Worm (Caenorhabditis elegans) whole organism, L4 larva: ENCODE measurements around the gene F37A4.4.

ENCODE experiments used
- F49E8.2 ChIP-seq: sonication (generic microtip); optimal IDR thresholded peaks from 2 replicates; lab custom pipeline; 2016; ENCODE audit warnings: missing compliant biosample characterization, mild to moderate bottlenecking, missing genetic modification characterization, borderline replicate concordance
- aha-1 ChIP-seq: fragments of 150-350 bp; peaks from one replicate; lab custom pipeline; 2014; ENCODE audit warnings: missing biosample characterization, missing genetic modification characterization
- attf-4 ChIP-seq: sonication (generic microtip); optimal IDR thresholded peaks from 3 replicates; lab custom pipeline; 2017; ENCODE audit warnings: missing biosample characterization, missing genetic modification characterization
- ceh-32 ChIP-seq: sonication (generic microtip); optimal IDR thresholded peaks from 2 replicates; lab custom pipeline; 2016; ENCODE audit warnings: mild to moderate bottlenecking, missing genetic modification characterization, missing compliant biosample characterization; ENCODE audit not compliant: poor library complexity
- ces-1 ChIP-seq: fragments of 150-350 bp; sonication (generic microtip); optimal IDR thresholded peaks from 4 replicates; lab custom pipeline; 2014; ENCODE audit warnings: missing biosample characterization, missing genetic modification reagents, missing genetic modification characterization
- ctbp-1 ChIP-seq: fragments of 200-800 bp; sonication (Bioruptor generic); IDR thresholded peaks from 2 replicates; pipeline ENCODE4 v1.3.6; 2022; ENCODE audit warnings: missing genetic modification reagents, missing genetic modification characterization, missing compliant biosample characterization
- daf-12 ChIP-seq: fragments of 150-350 bp; optimal IDR thresholded peaks from 2 replicates; lab custom pipeline; 2014; ENCODE audit warnings: missing biosample characterization, missing genetic modification reagents, missing genetic modification characterization
- daf-16 ChIP-seq, 3 experiments: sonication (generic microtip); optimal IDR thresholded peaks; 2 replicates each; lab custom pipeline; 2016 to 2017; ENCODE audit warnings: missing genetic modification characterization in 3 of 3, missing genetic modification reagents in 3 of 3, mild to moderate bottlenecking in 2 of 3, missing compliant biosample characterization in 2 of 3, missing biosample characterization in 1 of 3, moderate library complexity in 1 of 3
- daf-19 ChIP-seq: fragments of 200-800 bp; sonication (Bioruptor generic); conservative IDR thresholded peaks from 2 replicates; pipeline ENCODE4 v1.3.6; 2022; ENCODE audit warnings: missing genetic modification characterization, missing compliant biosample characterization
- daf-8 ChIP-seq: fragments of 200-800 bp; sonication (Bioruptor generic); IDR thresholded peaks from 2 replicates; pipeline ENCODE4 v1.3.6; 2022; ENCODE audit warnings: missing genetic modification characterization, missing compliant biosample characterization
- dmd-6 ChIP-seq: fragments of 200-800 bp; sonication (Bioruptor generic); IDR thresholded peaks from 2 replicates; pipeline ENCODE4 v1.3.6; 2022; ENCODE audit warnings: missing genetic modification reagents, missing genetic modification characterization, missing compliant biosample characterization
- dmd-9 ChIP-seq: fragments of 200-800 bp; sonication (Bioruptor generic); IDR thresholded peaks from 2 replicates; pipeline ENCODE4 v1.3.6; 2022; ENCODE audit warnings: missing genetic modification reagents, missing genetic modification characterization, missing compliant biosample characterization
- dpl-1 ChIP-seq: fragments of 150-350 bp; optimal IDR thresholded peaks from 2 replicates; lab custom pipeline; 2014; ENCODE audit warnings: missing biosample characterization, missing genetic modification reagents, missing genetic modification characterization
- egl-43 ChIP-seq: fragments of 200-800 bp; sonication (Bioruptor generic); IDR thresholded peaks from 2 replicates; pipeline ENCODE4 v1.3.6; 2022; ENCODE audit warnings: missing genetic modification reagents, missing genetic modification characterization, missing compliant biosample characterization
- fkh-10 ChIP-seq: fragments of 150-350 bp; optimal IDR thresholded peaks from 2 replicates; lab custom pipeline; 2014; ENCODE audit warnings: missing biosample characterization, missing genetic modification reagents, missing genetic modification characterization
- hif-1 ChIP-seq, 2 experiments: sonication (generic microtip); optimal IDR thresholded peaks; 2 replicates each; lab custom pipeline; 2016 to 2017; ENCODE audit warnings: missing compliant biosample characterization in 2 of 2, missing genetic modification characterization in 2 of 2, missing genetic modification reagents in 2 of 2, missing genotype in 2 of 2, mild to moderate bottlenecking in 1 of 2
- hlh-11 ChIP-seq: fragments of 200-800 bp; sonication (Bioruptor generic); optimal IDR thresholded peaks from 2 replicates; lab custom pipeline; 2018; ENCODE audit warnings: mild to moderate bottlenecking, missing genetic modification characterization, missing compliant biosample characterization
- hlh-30 ChIP-seq: sonication (generic microtip); optimal IDR thresholded peaks from 2 replicates; lab custom pipeline; 2017; ENCODE audit warnings: antibody characterized with exemption, mild to moderate bottlenecking, missing genetic modification characterization, missing compliant biosample characterization; ENCODE audit not compliant: insufficient read depth
- hmg-1.1 ChIP-seq: fragments of 200-800 bp; sonication (Bioruptor generic); IDR thresholded peaks from 2 replicates; pipeline ENCODE4 v1.3.6; 2022; ENCODE audit warnings: missing genetic modification reagents, missing genetic modification characterization, missing compliant biosample characterization
- lin-1 ChIP-seq: fragments of 200-800 bp; sonication (Bioruptor generic); IDR thresholded peaks from 2 replicates; pipeline ENCODE4 v1.3.6; 2022; ENCODE audit warnings: missing genetic modification reagents, missing genetic modification characterization, missing compliant biosample characterization
- lin-15B ChIP-seq: fragments of 150-350 bp; sonication (generic microtip); optimal IDR thresholded peaks from 3 replicates; lab custom pipeline; 2014; ENCODE audit warnings: missing biosample characterization, missing genetic modification characterization
- lsy-2 ChIP-seq, 2 experiments: fragments of 150-350 bp in 1 of 2; sonication (generic microtip) in 1 of 2; optimal IDR thresholded peaks; 2 replicates each; lab custom pipeline; 2014 to 2017; ENCODE audit warnings: missing biosample characterization in 2 of 2, missing genetic modification characterization in 2 of 2
- madf-5 ChIP-seq, 2 experiments: fragments of 200-800 bp; sonication (Bioruptor generic); IDR thresholded peaks; 2 replicates each; pipeline ENCODE4 v1.3.6; 2022; ENCODE audit warnings: missing compliant biosample characterization in 2 of 2, missing genetic modification characterization in 2 of 2
- mdl-1 ChIP-seq, 2 experiments: fragments of 150-350 bp in 1 of 2; sonication (generic microtip) in 1 of 2; optimal IDR thresholded peaks; 2 replicates each; lab custom pipeline; 2014 to 2017; ENCODE audit warnings: missing biosample characterization in 2 of 2, missing genetic modification characterization in 2 of 2
- mxl-3 ChIP-seq: fragments of 200-800 bp; sonication (Bioruptor generic); optimal IDR thresholded peaks from 2 replicates; lab custom pipeline; 2018; ENCODE audit warnings: mild to moderate bottlenecking, missing genetic modification characterization, missing compliant biosample characterization
- nhr-102 ChIP-seq: sonication (generic microtip); optimal IDR thresholded peaks from 2 replicates; lab custom pipeline; 2016; ENCODE audit warnings: mild to moderate bottlenecking, missing genetic modification characterization, moderate library complexity, missing compliant biosample characterization
- nhr-111 ChIP-seq: fragments of 200-800 bp; sonication (Bioruptor generic); optimal IDR thresholded peaks from 2 replicates; lab custom pipeline; 2018; ENCODE audit warnings: mild to moderate bottlenecking, missing genetic modification characterization, missing compliant biosample characterization
- nhr-25 ChIP-seq: sonication (generic microtip); optimal IDR thresholded peaks from 2 replicates; lab custom pipeline; 2017; ENCODE audit warnings: missing genetic modification characterization, mild to moderate bottlenecking, missing compliant biosample characterization, antibody characterized with exemption, moderate library complexity, borderline replicate concordance; ENCODE audit not compliant: insufficient read depth
- nhr-28 ChIP-seq: fragments of 150-350 bp; optimal IDR thresholded peaks from 2 replicates; lab custom pipeline; 2014; ENCODE audit warnings: missing biosample characterization, missing genetic modification characterization
- nhr-77 ChIP-seq: fragments of 150-350 bp; optimal IDR thresholded peaks from 2 replicates; lab custom pipeline; 2014; ENCODE audit warnings: missing biosample characterization, missing genetic modification characterization
- pha-4 ChIP-seq, 2 experiments: fragments of 150-350 bp in 1 of 2; fragments of 200-800 bp in 1 of 2; sonication (Bioruptor generic) in 1 of 2; IDR thresholded peaks in 1 of 2; optimal IDR thresholded peaks in 1 of 2; 2 replicates each; pipeline versions ENCODE4 v1.3.6 to Lab custom; 2014 to 2022; ENCODE audit warnings: missing genetic modification characterization in 2 of 2, missing genetic modification reagents in 2 of 2, missing biosample characterization in 1 of 2, missing compliant biosample characterization in 1 of 2
- php-3 ChIP-seq: fragments of 200-800 bp; sonication (Bioruptor generic); IDR thresholded peaks from 2 replicates; pipeline ENCODE4 v1.3.6; 2022; ENCODE audit warnings: missing genetic modification reagents, missing genetic modification characterization, missing compliant biosample characterization
- pqm-1 ChIP-seq: sonication (generic microtip); optimal IDR thresholded peaks from 2 replicates; lab custom pipeline; 2017; ENCODE audit warnings: missing biosample characterization, missing genetic modification characterization
- rbr-2 ChIP-seq: sonication (generic microtip); optimal IDR thresholded peaks from 2 replicates; lab custom pipeline; 2016; ENCODE audit warnings: missing genotype, missing genetic modification characterization, missing compliant biosample characterization
- saeg-2 ChIP-seq: fragments of 200-800 bp; sonication (Bioruptor generic); IDR thresholded peaks from 2 replicates; pipeline ENCODE4 v1.3.6; 2022; ENCODE audit warnings: missing genetic modification reagents, missing genetic modification characterization, missing compliant biosample characterization
- set-16 ChIP-seq: fragments of 200-800 bp; sonication (Bioruptor generic); IDR thresholded peaks from 2 replicates; pipeline ENCODE4 v1.3.6; 2022; ENCODE audit warnings: missing genetic modification reagents, missing genetic modification characterization, missing compliant biosample characterization
- skn-1 ChIP-seq: fragments of 150-350 bp; optimal IDR thresholded peaks from 2 replicates; lab custom pipeline; 2014; ENCODE audit warnings: missing biosample characterization, missing genetic modification characterization
- snpc-1.2 ChIP-seq: fragments of 200-800 bp; sonication (Bioruptor generic); IDR thresholded peaks from 2 replicates; pipeline ENCODE4 v1.3.6; 2022; ENCODE audit warnings: missing genetic modification reagents, missing genetic modification characterization, missing compliant biosample characterization
- snpc-4 ChIP-seq: fragments of 150-350 bp; optimal IDR thresholded peaks from 2 replicates; lab custom pipeline; 2014; ENCODE audit warnings: missing biosample characterization, missing genetic modification characterization
- tra-1 ChIP-seq: fragments of 200-800 bp; sonication (Bioruptor generic); IDR thresholded peaks from 2 replicates; pipeline ENCODE4 v1.3.6; 2022; ENCODE audit warnings: missing genetic modification reagents, missing genetic modification characterization, missing compliant biosample characterization
- unc-62 ChIP-seq, 3 experiments: fragments of 150-350 bp in 1 of 3; sonication (generic microtip); optimal IDR thresholded peaks in 2 of 3; peaks in 1 of 3; 1 replicate in 1 of 3; 2 replicates in 2 of 3; lab custom pipeline; 2014 to 2017; ENCODE audit warnings: missing biosample characterization in 3 of 3, missing genetic modification characterization in 3 of 3, missing genetic modification reagents in 3 of 3, missing genotype in 1 of 3
- ztf-7 ChIP-seq: fragments of 150-350 bp; optimal IDR thresholded peaks from 2 replicates; lab custom pipeline; 2014; ENCODE audit warnings: missing biosample characterization, missing genetic modification characterization

The F37A4.4 gene

ce11 chrIII:6681790-6682189 lies 31.6 kb upstream of the F37A4.4 start:
- TF ChIP-seq hlh-11 (tag; lab: Kevin White, UChicago) (no peak), attf-4 (tag; lab: Kevin White, UChicago) (no peak), pqm-1 (tag; lab: Kevin White, UChicago) (no peak), dmd-9 (no peak), unc-62 (GFP tag; optimal IDR thresholded peaks at IDR 0.05 in 1 of 2; lab: Kevin White, UChicago) (peak in 1 of 2 experiments; percentile 11), unc-62 (tag; optimal IDR thresholded peaks at IDR 0.05; lab: Kevin White, UChicago) (no peak), nhr-77 (no peak), ztf-7 (tag; lab: Kevin White, UChicago) (no peak), daf-8 (GFP tag; lab: Robert Waterston, UW) (no peak), F49E8.2 (tag; lab: Kevin White, UChicago) (no peak), nhr-25 (no peak), fkh-10 (GFP tag; lab: Kevin White, UChicago) (peak; percentile 79), egl-43 (GFP tag; lab: Robert Waterston, UW) (no peak), ces-1 (GFP tag; lab: Kevin White, UChicago) (peak; percentile 32), lsy-2 (tag; optimal IDR thresholded peaks at IDR 0.05; lab: Kevin White, UChicago) (no peak)

DNA sequence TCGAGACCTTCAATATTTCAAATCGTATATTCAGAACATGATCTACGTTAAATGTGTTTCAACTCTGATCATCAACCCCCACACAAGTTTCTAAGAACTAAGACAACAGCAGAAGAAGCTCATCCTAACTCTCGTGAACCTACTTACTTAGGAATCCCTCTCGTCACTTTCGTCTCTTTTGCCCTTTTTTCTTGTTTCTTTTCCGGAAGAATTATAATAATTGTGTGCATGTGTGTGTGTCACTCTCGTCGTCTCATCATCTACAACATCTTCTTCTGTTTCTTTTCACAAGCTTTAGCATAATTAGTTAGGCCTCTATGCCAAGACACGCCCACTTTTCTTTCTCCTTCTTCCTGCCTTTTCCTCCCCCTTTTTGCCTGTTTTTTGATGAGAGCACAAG lies 22.9 kb upstream of the F37A4.4 start:
- TF ChIP-seq daf-12 (tag; lab: Kevin White, UChicago) (no peak), ctbp-1 (GFP tag; lab: Robert Waterston, UW) (0 out of 2 replicates have a peak, but pooled peaks have one; percentile 18)

ce11 chrIII:6693285-6693684 lies 20.1 kb upstream of the F37A4.4 start:
- TF ChIP-seq ztf-7 (tag; lab: Kevin White, UChicago) (no peak), lin-1 (GFP tag; lab: Robert Waterston, UW) (0 out of 2 replicates have a peak, but pooled peaks have one; percentile 30), dmd-6 (GFP tag; lab: Robert Waterston, UW) (peak; percentile 66), daf-16 (GFP tag; optimal IDR thresholded peaks at IDR 0.05; lab: Kevin White, UChicago) (no peak), daf-16 (tag; optimal IDR thresholded peaks at IDR 0.05; lab: Kevin White, UChicago) (peak; percentile 79), nhr-77 (peak; percentile 71), nhr-28 (peak; percentile 90), php-3 (peak; percentile 73), pqm-1 (tag; lab: Kevin White, UChicago) (peak; percentile 99), dmd-9 (no peak)

DNA sequence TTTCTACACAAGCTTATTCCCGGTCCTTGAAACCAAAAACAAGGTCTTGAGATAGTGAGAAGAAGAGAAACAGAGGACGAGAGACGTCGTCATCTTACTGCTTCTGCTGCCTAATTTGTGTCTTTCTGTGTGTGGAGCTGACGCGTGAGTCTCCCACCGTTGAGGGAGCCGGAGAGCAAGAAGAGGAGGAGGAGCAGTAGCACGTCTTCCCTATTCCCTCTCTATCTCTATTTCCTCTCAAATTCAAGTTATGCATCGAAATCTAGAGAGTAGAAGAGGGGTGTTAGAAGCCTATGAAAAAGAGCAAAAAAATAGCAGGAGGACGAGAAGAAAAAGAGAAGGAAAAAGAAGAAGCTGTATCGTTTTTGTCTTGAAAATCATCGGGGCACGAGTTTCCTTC lies 18.2 kb upstream of the F37A4.4 start:
- TF ChIP-seq fkh-10 (GFP tag; lab: Kevin White, UChicago): peak; percentile 59
- TF ChIP-seq ces-1 (GFP tag; lab: Kevin White, UChicago): peak; percentile 21
- TF ChIP-seq nhr-102 (tag; lab: Kevin White, UChicago): no peak
- TF ChIP-seq aha-1 (tag; lab: Kevin White, UChicago): peak; percentile 80
- TF ChIP-seq dmd-9: no peak
- no peak for TF ChIP-seq dpl-1 (GFP tag; lab: Kevin White, UChicago)
- no peak for TF ChIP-seq ceh-32 (tag; lab: Kevin White, UChicago)
- no peak for TF ChIP-seq saeg-2
- no peak for TF ChIP-seq snpc-1.2 (GFP tag; lab: Robert Waterston, UW)
- no peak for TF ChIP-seq skn-1 (tag; lab: Kevin White, UChicago)
- no peak for TF ChIP-seq lin-1 (GFP tag; lab: Robert Waterston, UW)
- no peak for TF ChIP-seq lin-15B (tag; lab: Kevin White, UChicago)
- TF ChIP-seq daf-19 (GFP tag; lab: Robert Waterston, UW): no peak
- no peak for TF ChIP-seq mxl-3 (GFP tag; lab: Kevin White, UChicago)
- TF ChIP-seq hmg-1.1 (GFP tag; lab: Robert Waterston, UW): peak; percentile 66
- TF ChIP-seq mdl-1 (tag; optimal IDR thresholded peaks at IDR 0.05; lab: Kevin White, UChicago): peak in 1 of 2 experiments; percentile 69
- TF ChIP-seq madf-5 (GFP tag; IDR thresholded peaks at IDR 0.05; lab: Robert Waterston, UW): no peak
- TF ChIP-seq pha-4 (GFP tag; IDR thresholded peaks at IDR 0.05; lab: Robert Waterston, UW): no peak
- no peak for TF ChIP-seq pha-4 (tag; optimal IDR thresholded peaks at IDR 0.05; lab: Kevin White, UChicago)
- TF ChIP-seq set-16: no peak; the same call in 1 of the 2 replicates
- no peak for TF ChIP-seq php-3
- TF ChIP-seq rbr-2 (tag; lab: Kevin White, UChicago): peak; percentile 65
- TF ChIP-seq nhr-111: no peak
- TF ChIP-seq snpc-4 (tag; lab: Kevin White, UChicago): no peak
- TF ChIP-seq lsy-2 (tag; optimal IDR thresholded peaks at IDR 0.05; lab: Kevin White, UChicago): peak; percentile 61 to 62
- no peak for TF ChIP-seq attf-4 (tag; lab: Kevin White, UChicago)
- no peak for TF ChIP-seq hif-1 (tag; optimal IDR thresholded peaks at IDR 0.05; lab: Kevin White, UChicago)
- 0 out of 2 replicates have a peak, but pooled peaks have one; percentile 48 for TF ChIP-seq ctbp-1 (GFP tag; lab: Robert Waterston, UW)
- TF ChIP-seq tra-1 (GFP tag; lab: Robert Waterston, UW): no peak
- TF ChIP-seq hlh-30: peak; percentile 54
